Fruit fly (Drosophila melanogaster) whole organism, larva: ENCODE results near the gene Sec16.

Experiments
- noc ChIP-seq: fragments of 200-800 bp; sonication (Bioruptor generic); optimal IDR thresholded peaks from 3 replicates; lab custom pipeline; 2019; ENCODE audit warnings: missing biosample characterization, mild to moderate bottlenecking, missing genetic modification characterization, moderate library complexity

Gene Sec16

dm6 chrX:12595610-12596336, at the start of gene Sec16, which contains the start of gene CG1824:
Sec16 (plus strand) TSS chrX:12596047.
CG1824 (minus strand) TSS chrX:12595624.
- TF ChIP-seq noc, result peak; percentile 44

DNA sequence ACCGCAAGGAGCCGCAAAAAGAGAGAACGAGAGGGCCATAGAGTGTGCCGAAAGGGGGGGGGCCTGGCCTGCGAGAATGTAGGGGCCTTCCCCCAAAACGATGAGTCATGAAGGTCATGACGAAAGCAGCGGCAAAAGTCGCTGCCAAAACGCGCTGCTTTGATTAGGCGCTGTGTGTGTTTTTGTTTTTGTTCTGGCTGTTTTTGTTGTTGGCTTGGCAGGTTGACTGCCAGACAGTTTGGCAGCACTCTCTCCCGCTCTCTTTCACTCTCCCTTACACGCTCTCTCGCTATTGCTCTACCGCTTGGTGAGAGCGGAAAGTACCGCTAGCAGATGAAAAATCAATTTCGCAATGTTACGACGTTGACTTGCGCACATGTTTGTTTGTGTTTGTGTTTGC, 49.7 kb upstream of the Sec16 start:
- no peak for TF ChIP-seq noc

dm6 chrX:12546857-12547606, 48.8 kb upstream of the Sec16 start:
- no peak for TF ChIP-seq noc

dm6 chrX:12547657-12548056, 48.2 kb upstream of the Sec16 start:
- no peak for TF ChIP-seq noc

- no peak for TF ChIP-seq noc
These were observed 43.0 kb upstream of the Sec16 start, which contains the start of gene Cpr11B for dm6 chrX:12552824-12553223. Cpr11B (plus strand) TSS chrX:12553124.

dm6 chrX:12567663-12568062, 28.2 kb upstream of the Sec16 start:
- peak; percentile 52 for TF ChIP-seq noc

DNA sequence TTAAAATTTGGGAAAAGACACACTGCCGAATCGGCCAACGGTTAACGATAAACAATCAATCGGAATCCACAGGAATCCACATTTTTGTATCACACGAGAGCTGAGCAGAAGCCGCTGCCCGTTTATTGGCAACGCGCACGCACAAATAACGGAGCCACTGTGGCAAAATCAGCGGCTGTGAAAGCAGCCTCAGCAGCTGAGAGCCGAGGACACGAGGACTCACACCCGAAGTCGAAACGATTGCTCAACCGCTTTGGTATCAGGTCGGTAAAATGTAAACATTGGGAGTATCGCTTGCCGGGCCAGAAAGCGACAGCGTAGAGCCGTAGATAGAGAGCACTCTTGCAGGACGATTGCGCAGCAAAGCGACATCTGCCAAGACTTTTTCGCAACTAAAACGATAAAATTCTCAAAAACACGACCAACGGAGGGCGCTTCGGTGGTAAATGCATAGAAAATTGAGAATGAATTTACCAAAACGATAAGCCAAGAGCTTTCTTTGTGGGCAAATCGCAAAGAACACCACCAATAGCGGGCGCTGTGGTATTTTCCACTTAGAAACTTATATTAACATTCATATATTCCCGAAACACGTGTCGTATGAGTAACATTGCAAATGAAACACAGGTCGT, 27.4 kb upstream of the Sec16 start, which contains the start of gene hwt:
Gene hwt (minus strand): TSS at position 161 of the 632 bp plus-strand sequence.
- no peak for TF ChIP-seq noc

- TF ChIP-seq noc, result peak; percentile 17
These were observed 21.1 kb upstream of the Sec16 start for dm6 chrX:12574666-12575202.

DNA sequence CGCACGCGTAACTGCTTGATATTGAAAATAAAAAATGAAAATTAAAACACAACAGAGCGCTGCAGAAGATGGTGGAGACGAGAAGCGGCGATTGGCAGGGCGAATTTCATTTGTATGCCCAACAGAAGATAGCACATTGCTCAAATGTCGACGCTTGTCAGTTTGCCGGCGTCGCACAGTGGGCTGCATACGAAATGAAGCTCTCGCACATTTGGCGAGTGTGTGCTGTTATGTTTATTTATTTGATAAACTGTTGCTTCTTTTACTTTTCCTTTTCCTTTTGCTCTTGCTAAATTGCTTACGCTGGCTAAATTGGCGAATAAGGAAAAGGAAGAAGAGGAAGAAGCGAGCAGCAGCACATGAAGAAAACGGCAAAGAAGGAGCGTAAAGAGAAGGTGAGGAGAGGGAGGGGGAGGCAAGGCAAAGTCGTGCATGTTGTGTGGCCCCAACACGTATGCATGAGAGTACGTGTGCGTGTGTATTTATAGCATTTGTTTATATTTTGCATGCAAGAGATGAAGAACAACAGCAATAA, 20.5 kb upstream of the Sec16 start:
- no peak for TF ChIP-seq noc

DNA sequence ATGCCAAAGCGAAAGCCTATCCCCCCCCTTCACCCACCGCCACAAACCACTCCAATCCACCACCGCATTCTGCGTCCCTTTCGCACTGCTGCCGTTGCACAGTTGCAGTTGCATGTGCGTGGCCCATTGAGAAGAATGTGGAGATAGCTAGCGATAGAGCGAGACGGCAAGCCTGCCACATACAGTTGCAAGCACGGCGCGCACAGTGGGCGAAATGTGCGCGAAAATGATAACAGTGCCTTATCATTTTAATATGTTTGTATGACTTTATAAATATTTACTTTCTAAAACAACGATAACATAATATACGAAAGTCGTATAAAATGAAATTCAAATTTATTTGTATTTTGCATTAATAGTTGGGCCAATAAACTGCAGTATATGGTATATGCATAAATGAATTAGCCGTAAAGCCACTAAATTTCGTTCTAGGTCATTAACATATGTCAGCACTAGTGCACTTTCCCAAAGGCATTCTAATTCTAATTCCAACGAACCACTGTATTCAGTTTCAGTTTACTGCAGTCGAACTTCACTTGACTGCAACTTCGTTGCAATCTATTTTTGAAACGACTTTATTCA, 19.9 kb upstream of the Sec16 start:
- TF ChIP-seq noc, result no peak

- no peak for TF ChIP-seq noc
These were observed 18.1 kb upstream of the Sec16 start for dm6 chrX:12577722-12578121.

DNA sequence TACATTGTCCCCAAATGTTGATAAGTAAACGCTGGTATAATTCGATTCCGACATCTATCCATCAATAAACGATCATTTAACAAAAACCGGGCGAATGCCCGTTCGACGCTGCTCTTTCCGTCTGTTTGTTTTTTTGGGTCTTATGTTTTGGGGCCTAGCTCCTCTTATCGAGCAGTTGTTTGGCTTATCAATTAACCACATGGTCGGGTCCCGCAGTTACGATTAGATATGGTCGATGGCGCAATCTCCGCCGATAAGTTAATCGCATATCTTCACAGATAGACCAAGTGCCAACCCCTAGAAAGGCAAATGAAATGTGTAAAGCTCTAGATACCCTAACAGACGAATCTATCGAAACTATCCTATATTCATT, 17.5 kb upstream of the Sec16 start:
- TF ChIP-seq noc, result no peak

- peak; percentile 71 for TF ChIP-seq noc
These were observed 17.0 kb upstream of the Sec16 start for dm6 chrX:12578701-12579372.

DNA sequence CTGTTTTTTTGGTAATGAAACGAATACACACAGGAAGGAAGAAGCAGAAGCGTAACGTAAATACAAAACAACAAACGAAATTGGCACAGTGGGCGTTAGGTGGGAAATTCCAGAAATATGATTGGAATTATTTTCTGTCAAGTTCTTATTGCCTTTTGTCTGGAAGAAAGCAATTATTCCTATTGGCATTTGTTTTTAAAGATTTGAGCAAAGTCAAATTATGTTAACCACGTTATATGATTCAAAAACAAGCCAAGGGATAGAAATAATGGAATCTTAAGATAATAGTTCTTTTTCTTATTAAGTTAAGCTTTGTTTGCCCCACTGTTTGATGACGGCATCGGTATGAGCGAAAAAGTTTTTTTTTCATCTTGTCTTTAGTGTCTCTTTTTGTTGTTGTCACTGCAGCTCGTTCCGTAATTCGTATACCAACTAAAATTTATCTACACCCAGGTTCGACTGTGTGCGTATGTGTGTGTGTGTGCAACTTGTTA, 16.3 kb upstream of the Sec16 start:
- TF ChIP-seq noc, result peak; percentile 95

- no peak for TF ChIP-seq noc
These were observed 15.8 kb upstream of the Sec16 start for dm6 chrX:12580040-12580497.
